Worm (Caenorhabditis elegans): ENCODE data around the gene K03B8.6.
"Not testable (repeated sequence)": the region's sequence is repeated elsewhere in the genome, so short reads cannot be mapped to it uniquely, and the experiment has no call there.

The K03B8.6 gene

DNA sequence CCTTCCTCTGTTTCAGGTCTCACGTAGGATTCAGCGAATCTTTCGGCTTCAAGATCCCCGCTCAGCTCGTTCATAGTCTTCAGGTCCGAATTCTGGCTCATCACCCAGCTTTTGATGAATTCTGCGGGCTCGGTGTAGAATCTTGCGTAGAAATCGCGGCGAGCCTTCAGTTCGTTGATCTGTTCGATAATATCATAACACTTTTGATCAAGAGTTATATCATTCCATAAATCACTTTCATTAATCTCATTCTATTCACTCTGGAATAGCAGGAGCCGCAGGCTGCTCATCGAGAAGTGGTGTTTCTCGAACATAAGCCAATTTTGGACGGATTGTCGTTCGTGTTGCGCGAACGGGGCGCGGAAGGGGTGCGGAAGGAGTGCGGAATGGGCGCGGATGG is 12.4 kb upstream of the K03B8.6 start, which contains the start of gene K03B8.4:
Gene K03B8.4, minus strand, starts transcription at position 101 of the 400 bp plus-strand sequence.
- TF ChIP-seq sptf-1, fkh-8, C16A3.4 (tag; optimal IDR thresholded peaks at IDR 0.05): not testable (repeated sequence)

DNA sequence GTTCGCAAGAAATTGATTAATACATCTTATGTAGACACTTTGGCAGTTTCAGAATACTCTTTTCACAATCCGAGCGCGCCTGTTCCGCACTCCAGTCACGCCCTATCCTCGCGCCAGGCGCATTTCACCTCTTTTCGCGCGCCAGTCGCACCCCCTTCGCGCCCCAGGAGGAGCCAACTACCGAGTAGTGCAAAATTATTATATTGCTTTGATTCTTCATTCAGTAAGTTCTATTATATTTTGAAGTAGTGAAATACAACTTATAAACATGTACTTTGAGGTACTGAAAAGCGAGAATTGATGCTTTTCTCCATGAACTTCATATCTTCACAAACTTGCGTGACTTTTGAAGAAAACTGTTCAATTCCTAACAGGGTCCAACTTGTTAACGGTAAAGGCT is 11.2 kb upstream of the K03B8.6 start, which contains the start of gene nas-18:
Gene nas-18, plus strand, starts transcription at position 301 of the 400 bp plus-strand sequence.
- not testable (repeated sequence) for TF ChIP-seq dsc-1, ceh-90, C04F5.9 (tag; optimal IDR thresholded peaks at IDR 0.05)

DNA sequence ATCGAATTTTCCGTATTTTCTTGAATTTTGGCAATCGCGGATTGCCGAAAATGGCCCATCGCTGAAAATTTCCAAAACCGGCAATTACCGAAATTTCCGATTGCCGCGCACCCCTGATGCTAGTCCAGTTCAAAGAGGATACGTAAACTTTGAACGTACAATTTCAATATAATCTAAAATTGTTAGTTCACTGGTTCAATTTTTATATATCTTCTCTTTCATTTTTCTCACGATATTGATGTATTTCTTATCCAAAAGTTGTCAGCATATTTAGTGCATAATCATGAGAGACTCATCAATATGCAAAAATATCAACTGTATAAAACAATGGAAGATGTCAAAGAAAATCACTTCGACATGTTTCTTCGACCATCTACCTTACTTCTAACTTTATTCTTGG is 8.8 kb upstream of the K03B8.6 start, which contains the start of gene nas-17:
Gene nas-17, plus strand, starts transcription at position 301 of the 400 bp plus-strand sequence.
- no peak for TF ChIP-seq egl-13 (tag; optimal IDR thresholded peaks at IDR 0.05)
- no peak for TF ChIP-seq swsn-7 (tag; optimal IDR thresholded peaks at IDR 0.05)
- no peak for TF ChIP-seq lin-13 (GFP tag; optimal IDR thresholded peaks at IDR 0.05)
- no peak for TF ChIP-seq elt-2 (tag; optimal IDR thresholded peaks at IDR 0.05)
- TF ChIP-seq ceh-88 (GFP tag; IDR thresholded peaks at IDR 0.05), result no peak
- no peak for TF ChIP-seq nhr-90 (tag; optimal IDR thresholded peaks at IDR 0.05; ENCODE audit: poor library complexity)
- no peak for TF ChIP-seq isw-1 (GFP tag; IDR thresholded peaks at IDR 0.05)
- TF ChIP-seq F16B12.6 (tag; optimal IDR thresholded peaks at IDR 0.05), result no peak
- TF ChIP-seq Y116A8C.19 (tag; optimal IDR thresholded peaks at IDR 0.05; ENCODE audit: borderline replicate concordance), result no peak
- no peak for TF ChIP-seq hlh-17 (GFP tag; optimal IDR thresholded peaks at IDR 0.05; ENCODE audit: borderline replicate concordance)
- no peak for TF ChIP-seq fos-1 (tag; optimal IDR thresholded peaks at IDR 0.05)
- no peak for TF ChIP-seq lin-39 (tag; optimal IDR thresholded peaks at IDR 0.05)

DNA sequence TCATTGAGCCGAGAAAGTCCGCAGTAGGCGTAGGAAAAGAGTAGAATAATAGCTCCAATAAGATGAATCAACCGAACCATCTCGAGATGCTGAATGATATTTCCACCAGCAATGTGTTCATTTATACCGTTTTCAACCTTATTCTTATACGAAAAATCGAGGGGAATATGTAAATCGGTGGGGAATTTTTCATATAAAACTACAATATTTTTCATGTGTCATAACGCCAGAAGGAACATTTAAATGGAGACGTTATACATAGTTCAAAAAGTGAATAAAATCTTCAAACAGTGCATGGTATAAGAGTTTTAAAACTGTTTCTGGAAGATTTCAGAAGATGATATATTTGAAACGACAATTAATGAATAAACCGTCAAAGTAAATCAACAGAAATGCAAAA is 4.8 kb upstream of the K03B8.6 start, which contains the start of gene nas-19:
Gene nas-19, minus strand, starts transcription at position 101 of the 400 bp plus-strand sequence.
- no peak for TF ChIP-seq fkh-4 (tag; optimal IDR thresholded peaks at IDR 0.05; ENCODE audit: borderline replicate concordance)
- TF ChIP-seq jun-1 (tag; optimal IDR thresholded peaks at IDR 0.05), result no peak
- TF ChIP-seq ceh-63 (GFP tag; optimal IDR thresholded peaks at IDR 0.05), result no peak
- no peak for TF ChIP-seq sup-37 (GFP tag; optimal IDR thresholded peaks at IDR 0.05)
- no peak for TF ChIP-seq lir-3 (tag; optimal IDR thresholded peaks at IDR 0.05; ENCODE audit: poor library complexity)
- no peak for TF ChIP-seq nhr-20 (tag; optimal IDR thresholded peaks at IDR 0.05)
- TF ChIP-seq F16B12.6 (tag; optimal IDR thresholded peaks at IDR 0.05), result no peak
- TF ChIP-seq lin-15B (tag; optimal IDR thresholded peaks at IDR 0.05), result no peak
- TF ChIP-seq nhr-28 (tag; optimal IDR thresholded peaks at IDR 0.05), result no peak
- TF ChIP-seq dsc-1 (tag; optimal IDR thresholded peaks at IDR 0.05), result no peak
- TF ChIP-seq fos-1 (tag; optimal IDR thresholded peaks at IDR 0.05), result no peak
- no peak for TF ChIP-seq unc-86 (tag; optimal IDR thresholded peaks at IDR 0.05)
- TF ChIP-seq unc-98 (GFP tag; IDR thresholded peaks at IDR 0.05), result no peak

DNA sequence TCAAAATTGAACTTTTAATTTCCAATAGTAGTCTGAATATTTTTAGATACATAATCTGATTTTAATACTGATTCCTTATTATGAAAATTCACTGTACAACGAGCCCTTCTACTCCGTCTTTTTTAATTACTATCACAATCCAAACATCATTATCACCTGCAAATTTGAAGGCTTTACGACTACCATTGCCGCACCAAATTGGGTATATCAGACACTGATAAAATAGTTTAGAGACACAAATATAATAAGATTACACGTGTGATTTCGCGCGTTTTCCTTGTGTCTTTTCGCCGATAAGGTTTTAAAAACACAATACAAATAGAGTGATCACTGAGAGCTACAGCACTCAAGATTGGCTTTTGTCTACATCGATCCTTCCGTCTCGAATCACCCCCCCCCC is 4.3 kb upstream of the K03B8.6 start:
- TF ChIP-seq tlp-1 (tag; optimal IDR thresholded peaks at IDR 0.05) (peak; percentile 82), lsy-2 (tag; optimal IDR thresholded peaks at IDR 0.05) (no peak), elt-2 (tag; optimal IDR thresholded peaks at IDR 0.05) (peak; percentile 92), pqm-1 (tag; optimal IDR thresholded peaks at IDR 0.05) (peak; percentile 74)

DNA sequence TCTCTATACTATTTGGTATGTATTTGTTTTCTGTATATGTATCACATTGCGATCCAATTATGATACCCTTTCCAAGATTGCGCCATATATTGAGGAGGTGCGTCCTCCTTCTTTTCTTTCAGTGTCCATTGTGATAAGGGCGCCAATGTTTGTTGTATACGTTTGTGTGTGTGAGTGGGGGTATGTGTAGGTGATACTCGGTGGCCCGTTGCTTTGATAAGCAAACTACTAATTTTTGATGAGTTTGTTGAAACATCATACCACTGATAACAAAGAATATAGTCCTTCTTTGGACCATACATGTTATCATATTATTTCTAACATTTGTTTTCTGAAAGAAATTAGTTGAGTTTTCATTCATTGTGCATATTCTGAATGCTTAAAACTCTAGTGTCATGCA is 3.7 kb upstream of the K03B8.6 start:
- TF ChIP-seq pqm-1 (tag; optimal IDR thresholded peaks at IDR 0.05) (peak; percentile 52), elt-2 (tag; optimal IDR thresholded peaks at IDR 0.05) (peak; percentile 90), lin-35 (GFP tag; optimal IDR thresholded peaks at IDR 0.05) (peak in 1 of 2 experiments; percentile 20), lin-14 (GFP tag; optimal IDR thresholded peaks at IDR 0.05) (no peak), skn-1 (tag; optimal IDR thresholded peaks at IDR 0.05) (no peak)

Measured in whole organism, L1 larva.